Worm (Caenorhabditis elegans): ENCODE results near the gene F47B10.5.

F47B10.5 gene

ce11 chrX:10901766-10902165 lies 11.4 kb upstream of the F47B10.5 start (continued):
- TF ChIP-seq nhr-102 (tag; optimal IDR thresholded peaks at IDR 0.05) (peak; percentile 5), ama-1 (optimal IDR thresholded peaks at IDR 0.05) (no peak), fkh-10 (GFP tag; optimal IDR thresholded peaks at IDR 0.05) (no peak), lin-38 (GFP tag; IDR thresholded peaks at IDR 0.05) (no peak), zfp-3 (GFP tag; conservative IDR thresholded peaks at IDR 0.05) (no peak), madf-5 (GFP tag; IDR thresholded peaks at IDR 0.05) (no peak), sdz-12 (GFP tag; optimal IDR thresholded peaks at IDR 0.05) (no peak), nhr-11 (tag; optimal IDR thresholded peaks at IDR 0.05) (no peak), egl-43 (GFP tag; IDR thresholded peaks at IDR 0.05) (no peak), pqm-1 (tag; optimal IDR thresholded peaks at IDR 0.05) (peak; percentile 79), mxl-2 (GFP tag; conservative IDR thresholded peaks at IDR 0.05) (no peak), dve-1 (tag; optimal IDR thresholded peaks at IDR 0.05; ENCODE audit: insufficient read depth) (peak; percentile 86), dpl-1 (GFP tag; optimal IDR thresholded peaks at IDR 0.05) (no peak), zip-11 (GFP tag; IDR thresholded peaks at IDR 0.05) (no peak), gei-8 (GFP tag; optimal IDR thresholded peaks at IDR 0.05) (no peak), R02D3.7 (tag; optimal IDR thresholded peaks at IDR 0.05) (no peak), pha-4 (GFP tag; IDR thresholded peaks at IDR 0.05) (no peak), pha-4 (tag; optimal IDR thresholded peaks at IDR 0.05) (no peak), lir-3 (tag; optimal IDR thresholded peaks at IDR 0.05) (no peak), ceh-20 (GFP tag; IDR thresholded peaks at IDR 0.05) (no peak), nhr-41 (GFP tag; IDR thresholded peaks at IDR 0.05) (no peak), aly-2 (tag; optimal IDR thresholded peaks at IDR 0.05) (no peak), unc-130 (GFP tag; optimal IDR thresholded peaks at IDR 0.05) (no peak), hmg-1.1 (GFP tag; IDR thresholded peaks at IDR 0.05) (no peak), zip-2 (tag; optimal IDR thresholded peaks at IDR 0.05) (peak; percentile 24), snpc-4 (tag; optimal IDR thresholded peaks at IDR 0.05) (no peak), lin-15B (tag; optimal IDR thresholded peaks at IDR 0.05) (no peak), php-3 (GFP tag; IDR thresholded peaks at IDR 0.05) (peak; percentile 61; the same call in 1 of the 2 replicates), ztf-7 (tag; optimal IDR thresholded peaks at IDR 0.05) (peak; percentile 24), Y75B8A.6 (GFP tag; IDR thresholded peaks at IDR 0.05) (no peak), jun-1 (tag; optimal IDR thresholded peaks at IDR 0.05) (no peak), lim-7 (GFP tag; IDR thresholded peaks at IDR 0.05) (no peak), tra-1 (GFP tag; IDR thresholded peaks at IDR 0.05) (0 out of 2 replicates have a peak, but pooled peaks have one; percentile 23), unc-62 (GFP tag; optimal IDR thresholded peaks at IDR 0.05 in 1 of 2) (peak in 1 of 2 experiments; percentile 66), unc-62 (tag; optimal IDR thresholded peaks at IDR 0.05) (no peak), snpc-1.2 (GFP tag; IDR thresholded peaks at IDR 0.05) (no peak), set-16 (GFP tag; IDR thresholded peaks at IDR 0.05) (no peak), daf-16 (GFP tag; optimal IDR thresholded peaks at IDR 0.05) (no peak), daf-16 (tag; optimal IDR thresholded peaks at IDR 0.05) (peak; percentile 90), hlh-11 (tag; optimal IDR thresholded peaks at IDR 0.05) (peak; percentile 83), ceh-82 (tag; optimal IDR thresholded peaks at IDR 0.05) (no peak), cey-2 (tag; optimal IDR thresholded peaks at IDR 0.05; ENCODE audit: borderline replicate concordance, insufficient read depth) (no peak), lin-29 (GFP tag; IDR thresholded peaks at IDR 0.05) (no peak), F49E8.2 (tag; optimal IDR thresholded peaks at IDR 0.05; ENCODE audit: borderline replicate concordance) (no peak), F37D6.2 (tag; optimal IDR thresholded peaks at IDR 0.05) (no peak), lin-1 (GFP tag; IDR thresholded peaks at IDR 0.05) (peak; percentile 74), Y5F2A.4 (GFP tag; optimal IDR thresholded peaks at IDR 0.05) (no peak), mdl-1 (tag; optimal IDR thresholded peaks at IDR 0.05) (peak in 1 of 2 experiments; percentile 73), daf-8 (GFP tag; IDR thresholded peaks at IDR 0.05) (no peak), Y105C5A.15 (GFP tag; IDR thresholded peaks at IDR 0.05) (no peak), nhr-25 (tag; optimal IDR thresholded peaks at IDR 0.05; ENCODE audit: borderline replicate concordance, insufficient read depth) (no peak), dmd-8 (GFP tag; IDR thresholded peaks at IDR 0.05) (no peak), nhr-10 (tag; optimal IDR thresholded peaks at IDR 0.05) (no peak)

Data from whole organism, L4 larva.